Worm (Caenorhabditis elegans): ENCODE measurements around the gene C30A5.16.

The C30A5.16 gene

ce11 chrIII:8265753-8266152, 47.7 kb downstream of the C30A5.16 start, which contains the start of gene mrps-9 (continued):
- TF ChIP-seq madf-9 (GFP tag; conservative IDR thresholded peaks at IDR 0.05) (no peak), F44E2.7 (GFP tag; IDR thresholded peaks at IDR 0.05) (no peak), nhr-48 (tag; optimal IDR thresholded peaks at IDR 0.05) (no peak), ama-1 (optimal IDR thresholded peaks at IDR 0.05) (no peak), Y5F2A.4 (GFP tag; optimal IDR thresholded peaks at IDR 0.05) (no peak), dpl-1 (GFP tag; optimal IDR thresholded peaks at IDR 0.05) (peak; percentile 31), unc-130 (GFP tag; optimal IDR thresholded peaks at IDR 0.05) (no peak), egl-43 (GFP tag; IDR thresholded peaks at IDR 0.05) (no peak)

ce11 chrIII:8268296-8268695, 50.3 kb downstream of the C30A5.16 start, which contains the start of the genes F09G8.7 and crn-7:
Gene F09G8.7 (minus strand): TSS chrIII:8268355.
Gene crn-7 (plus strand): TSS chrIII:8268531.
- TF ChIP-seq lin-38 (GFP tag; IDR thresholded peaks at IDR 0.05) (peak; percentile 39; the same call in 1 of the 2 replicates), egl-43 (GFP tag; IDR thresholded peaks at IDR 0.05) (no peak), gei-8 (GFP tag; optimal IDR thresholded peaks at IDR 0.05) (no peak), unc-39 (tag; optimal IDR thresholded peaks at IDR 0.05) (no peak), D1046.2 (GFP tag; IDR thresholded peaks at IDR 0.05) (no peak), ceh-62 (tag; optimal IDR thresholded peaks at IDR 0.05) (no peak), T26A8.4 (GFP tag; IDR thresholded peaks at IDR 0.05) (no peak), mes-2 (tag; optimal IDR thresholded peaks at IDR 0.05; ENCODE audit: poor library complexity, severe bottlenecking) (peak; percentile 67), ceh-28 (tag; optimal IDR thresholded peaks at IDR 0.05) (no peak), hif-1 (tag; optimal IDR thresholded peaks at IDR 0.05) (no peak), rbr-2 (tag; optimal IDR thresholded peaks at IDR 0.05) (no peak), cey-2 (tag; optimal IDR thresholded peaks at IDR 0.05; ENCODE audit: borderline replicate concordance, insufficient read depth) (no peak), unc-130 (GFP tag; optimal IDR thresholded peaks at IDR 0.05) (no peak), nhr-77 (tag; optimal IDR thresholded peaks at IDR 0.05) (no peak), dpl-1 (GFP tag; optimal IDR thresholded peaks at IDR 0.05) (no peak), dmd-6 (GFP tag; IDR thresholded peaks at IDR 0.05) (no peak), pqm-1 (tag; optimal IDR thresholded peaks at IDR 0.05) (no peak), madf-9 (GFP tag; conservative IDR thresholded peaks at IDR 0.05) (no peak), F44E2.7 (GFP tag; IDR thresholded peaks at IDR 0.05) (no peak), spr-1 (tag; optimal IDR thresholded peaks at IDR 0.05) (no peak), ZK337.2 (GFP tag; IDR thresholded peaks at IDR 0.05) (no peak), sdz-12 (GFP tag; optimal IDR thresholded peaks at IDR 0.05) (no peak), snpc-1.2 (GFP tag; IDR thresholded peaks at IDR 0.05) (no peak), attf-4 (tag; optimal IDR thresholded peaks at IDR 0.05) (no peak), nhr-10 (tag; optimal IDR thresholded peaks at IDR 0.05) (no peak), ceh-82 (tag; optimal IDR thresholded peaks at IDR 0.05) (no peak), Y48G9A.11 (GFP tag; IDR thresholded peaks at IDR 0.05) (no peak), jun-1 (tag; optimal IDR thresholded peaks at IDR 0.05) (no peak), fos-1 (tag; optimal IDR thresholded peaks at IDR 0.05) (no peak), tra-1 (GFP tag; IDR thresholded peaks at IDR 0.05) (no peak), nhr-41 (GFP tag; IDR thresholded peaks at IDR 0.05) (no peak), nhr-25 (tag; optimal IDR thresholded peaks at IDR 0.05; ENCODE audit: borderline replicate concordance, insufficient read depth) (no peak), dmd-9 (GFP tag; IDR thresholded peaks at IDR 0.05) (no peak), ceh-32 (tag; optimal IDR thresholded peaks at IDR 0.05; ENCODE audit: poor library complexity) (no peak), daf-12 (tag; optimal IDR thresholded peaks at IDR 0.05) (no peak), dve-1 (tag; optimal IDR thresholded peaks at IDR 0.05; ENCODE audit: insufficient read depth) (peak; percentile 28), hmg-1.1 (GFP tag; IDR thresholded peaks at IDR 0.05) (no peak), zfp-3 (GFP tag; conservative IDR thresholded peaks at IDR 0.05) (no peak), mxl-3 (GFP tag; optimal IDR thresholded peaks at IDR 0.05) (no peak), Y5F2A.4 (GFP tag; optimal IDR thresholded peaks at IDR 0.05) (no peak), Y105C5A.15 (GFP tag; IDR thresholded peaks at IDR 0.05) (no peak), tag-97 (GFP tag; IDR thresholded peaks at IDR 0.05) (no peak), aha-1 (tag) (no peak), nhr-42 (GFP tag; IDR thresholded peaks at IDR 0.05) (no peak), php-3 (GFP tag; IDR thresholded peaks at IDR 0.05) (no peak), lir-3 (tag; optimal IDR thresholded peaks at IDR 0.05) (no peak), nhr-28 (tag; optimal IDR thresholded peaks at IDR 0.05) (peak; percentile 51)
